Worm (Caenorhabditis elegans) whole organism, L4/young adult: ENCODE measurements around the gene C55B6.1.

Experiments used
- W03F9.2 ChIP-seq: fragments of 150-350 bp; optimal IDR thresholded peaks from 2 replicates; lab custom pipeline; 2014; ENCODE audit warnings: missing biosample characterization, missing genetic modification characterization
- dao-5 ChIP-seq: sonication (generic microtip); optimal IDR thresholded peaks from 2 replicates; lab custom pipeline; 2016; ENCODE audit warnings: missing genotype, missing genetic modification characterization, moderate library complexity, missing compliant biosample characterization

DNA sequence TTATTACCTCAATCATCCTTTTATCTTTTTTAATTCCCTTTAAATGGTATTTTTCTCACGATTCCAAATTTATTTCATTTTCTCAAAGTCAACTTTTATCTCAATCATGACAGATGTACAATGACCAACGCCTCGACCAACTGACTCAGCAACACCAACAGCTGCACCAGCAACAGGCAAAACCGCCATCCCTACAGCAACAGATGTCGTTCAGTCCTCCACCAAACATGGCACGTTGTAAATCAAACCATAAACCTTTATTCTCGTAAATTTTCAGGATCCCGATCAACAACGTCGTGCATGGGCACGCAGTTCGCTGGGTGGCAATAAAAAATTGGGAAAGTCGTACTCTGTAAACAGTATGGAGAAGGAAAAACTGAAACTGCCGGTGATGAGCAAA, 37.4 kb upstream of the C55B6.1 start:
- no peak for TF ChIP-seq dao-5 (tag; lab: Kevin White, UChicago)
- no peak for TF ChIP-seq W03F9.2
